Fruit fly (Drosophila melanogaster): ENCODE measurements around the gene CG9806.
A peak's percentile ranks its signal among the peaks of the same experiment; 100 is the strongest.

CG9806 gene

DNA sequence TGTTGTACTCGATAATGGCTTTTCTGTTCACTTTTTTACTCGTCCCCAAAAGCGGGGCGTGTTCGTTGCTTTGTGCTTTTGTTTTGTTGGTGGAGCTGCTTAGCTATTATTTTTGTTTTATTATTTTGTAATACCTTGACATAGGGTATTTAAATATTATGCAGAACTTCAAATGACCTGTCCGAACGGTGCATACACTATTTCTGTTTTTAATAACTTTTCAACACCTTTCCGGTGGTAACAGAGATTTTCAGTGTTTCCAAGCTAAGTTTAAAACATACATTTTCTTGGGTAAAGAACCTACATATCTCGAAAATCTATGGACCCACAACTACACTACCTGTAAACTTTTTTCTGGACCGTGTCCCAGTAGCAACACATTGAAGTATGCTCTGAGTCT is 39.5 kb downstream of the CG9806 start:
- TF ChIP-seq CG9876 (GFP tag; optimal IDR thresholded peaks at IDR 0.05) (no peak), CHES-1-like (GFP tag; optimal IDR thresholded peaks at IDR 0.05) (peak; percentile 9), dm (GFP tag; optimal IDR thresholded peaks at IDR 0.05) (no peak), shn (GFP tag; optimal IDR thresholded peaks at IDR 0.05) (no peak), CG7556 (GFP tag; optimal IDR thresholded peaks at IDR 0.05) (peak; percentile 26), mld (GFP tag; IDR thresholded peaks at IDR 0.05; ENCODE audit: partially characterized antibody) (no peak), zfh1 (GFP tag; IDR thresholded peaks at IDR 0.05) (0 out of 3 replicates have a peak, but pooled peaks have one; percentile 46), CG14667 (GFP tag; IDR thresholded peaks at IDR 0.05) (peak; percentile 31; the same call in 1 of the 2 replicates), chif (GFP tag; optimal IDR thresholded peaks at IDR 0.05) (peak in 1 of 2 experiments; percentile 16), eyg (GFP tag; optimal IDR thresholded peaks at IDR 0.05) (peak; percentile 2), NfI (GFP tag; optimal IDR thresholded peaks at IDR 0.05) (no peak), Hmr (GFP tag; optimal IDR thresholded peaks at IDR 0.05) (peak; percentile 54), CG11504 (tag; optimal IDR thresholded peaks at IDR 0.05) (peak; percentile 66), chinmo (GFP tag; IDR thresholded peaks at IDR 0.05; ENCODE audit: partially characterized antibody) (no peak), CG13287 (GFP tag; IDR thresholded peaks at IDR 0.05; ENCODE audit: partially characterized antibody) (no peak), B-H1 (GFP tag; IDR thresholded peaks at IDR 0.05) (peak; percentile 13; the same call in 1 of the 3 replicates), Myb (GFP tag; optimal IDR thresholded peaks at IDR 0.05) (peak; percentile 12), nmo (GFP tag; optimal IDR thresholded peaks at IDR 0.05) (peak; percentile 27), p53 (GFP tag; optimal IDR thresholded peaks at IDR 0.05) (no peak), pum (GFP tag; optimal IDR thresholded peaks at IDR 0.05) (peak; percentile 22), CG13624 (GFP tag; optimal IDR thresholded peaks at IDR 0.05) (peak; percentile 25), inv (GFP tag; IDR thresholded peaks at IDR 0.05; ENCODE audit: partially characterized antibody) (no peak), CG14014 (GFP tag; IDR thresholded peaks at IDR 0.05) (peak; percentile 52; the same call in 1 of the 2 replicates), Blimp-1 (GFP tag; optimal IDR thresholded peaks at IDR 0.05) (peak; percentile 10), CG7372 (GFP tag; IDR thresholded peaks at IDR 0.05) (0 out of 2 replicates have a peak, but pooled peaks have one; percentile 27), Hsf (GFP tag; optimal IDR thresholded peaks at IDR 0.05) (peak; percentile 3), ci (GFP tag; IDR thresholded peaks at IDR 0.05) (0 out of 3 replicates have a peak, but pooled peaks have one; percentile 38), ttk (GFP tag; IDR thresholded peaks at IDR 0.05) (peak; percentile 50; the same call in 1 of the 2 replicates), Meics (GFP tag; optimal IDR thresholded peaks at IDR 0.05) (peak; percentile 18), unpg (GFP tag; optimal IDR thresholded peaks at IDR 0.05) (peak; percentile 29), CG4854 (GFP tag; optimal IDR thresholded peaks at IDR 0.05) (peak; percentile 5), NC2β (GFP tag; optimal IDR thresholded peaks at IDR 0.05) (no peak), sens (GFP tag) (peak; percentile 71), CG18011 (GFP tag; optimal IDR thresholded peaks at IDR 0.05) (no peak), Max (GFP tag; optimal IDR thresholded peaks at IDR 0.05) (no peak), CG3847 (GFP tag; IDR thresholded peaks at IDR 0.05) (peak; percentile 32; the same call in 1 of the 2 replicates), CG12071 (GFP tag; optimal IDR thresholded peaks at IDR 0.05) (no peak), CG7839 (tag; optimal IDR thresholded peaks at IDR 0.05) (peak; percentile 59), CG9817 (tag; optimal IDR thresholded peaks at IDR 0.05) (peak; percentile 39), CG15269 (tag; optimal IDR thresholded peaks at IDR 0.05) (peak; percentile 47), sug (tag; optimal IDR thresholded peaks at IDR 0.05) (peak; percentile 5), CG14441 (GFP tag; IDR thresholded peaks at IDR 0.05) (peak; percentile 64), CG33557 (GFP tag; optimal IDR thresholded peaks at IDR 0.05) (no peak), ATbp (GFP tag; optimal IDR thresholded peaks at IDR 0.05) (peak; percentile 2), CG13296 (GFP tag; optimal IDR thresholded peaks at IDR 0.05) (peak; percentile 24), MBD-R2 (GFP tag; IDR thresholded peaks at IDR 0.05) (peak; percentile 15; the same call in 1 of the 2 replicates), CG18619 (GFP tag; optimal IDR thresholded peaks at IDR 0.05) (no peak), Fer2 (tag; optimal IDR thresholded peaks at IDR 0.05) (peak; percentile 30), CG1647 (GFP tag; optimal IDR thresholded peaks at IDR 0.05) (peak; percentile 17), CG4730 (GFP tag; IDR thresholded peaks at IDR 0.05) (0 out of 2 replicates have a peak, but pooled peaks have one; percentile 37)
